Fruit fly (Drosophila melanogaster) whole organism, pupa: Measurements from ENCODE around the gene DNAlig4.

Experiments used
- CG13204 ChIP-seq: fragments of 200-800 bp; sonication (Bioruptor generic); optimal IDR thresholded peaks from 2 replicates; lab custom pipeline; 2018; ENCODE audit warnings: missing biosample characterization, mild to moderate bottlenecking, missing genetic modification characterization, moderate library complexity
- CG14655 ChIP-seq: fragments of 200-800 bp; sonication (Bioruptor generic); optimal IDR thresholded peaks from 3 replicates; lab custom pipeline; 2017; ENCODE audit warnings: mild to moderate bottlenecking, missing biosample characterization, missing genetic modification reagents, missing genetic modification characterization
- CG4496 ChIP-seq: fragments of 200-800 bp; sonication (Bioruptor generic); IDR thresholded peaks from 3 replicates; pipeline ENCODE4 v1.3.6; 2022; ENCODE audit warnings: missing biosample characterization, missing genetic modification characterization
- CG8159 ChIP-seq: fragments of 200-800 bp; sonication (Bioruptor generic); optimal IDR thresholded peaks from 3 replicates; lab custom pipeline; 2018; ENCODE audit warnings: missing biosample characterization, mild to moderate bottlenecking, missing genetic modification characterization, moderate library complexity
- CG8301 ChIP-seq: fragments of 200-800 bp; sonication (Bioruptor generic); optimal IDR thresholded peaks from 2 replicates; lab custom pipeline; 2018; ENCODE audit warnings: missing biosample characterization, mild to moderate bottlenecking, missing genetic modification characterization
- D1 ChIP-seq: fragments of 200-800 bp; sonication (Bioruptor generic); optimal IDR thresholded peaks from 2 replicates; lab custom pipeline; 2018; ENCODE audit warnings: missing biosample characterization, mild to moderate bottlenecking, missing genetic modification characterization, moderate library complexity
- EcR ChIP-seq: fragments of 200-800 bp; sonication (Bioruptor generic); optimal IDR thresholded peaks from 3 replicates; lab custom pipeline; 2019; ENCODE audit warnings: missing biosample characterization, missing genetic modification characterization, mild to moderate bottlenecking, moderate library complexity, missing genetic modification reagents
- Pif1B ChIP-seq: fragments of 200-800 bp; sonication (Bioruptor generic); optimal IDR thresholded peaks from 3 replicates; lab custom pipeline; 2016; ENCODE audit warnings: missing biosample characterization, missing genetic modification characterization
- Snoo ChIP-seq: fragments of 200-800 bp; sonication (Bioruptor generic); optimal IDR thresholded peaks from 3 replicates; lab custom pipeline; 2017; ENCODE audit warnings: missing biosample characterization, mild to moderate bottlenecking, missing genetic modification characterization, inconsistent platforms

- no peak for TF ChIP-seq CG13204 (GFP tag; lab: Kevin White, UChicago)
- no peak for TF ChIP-seq CG4496
- no peak for TF ChIP-seq CG14655
- TF ChIP-seq Pif1B (GFP tag; lab: Kevin White, UChicago) = no peak
- no peak for TF ChIP-seq Snoo (tag; lab: Kevin White, UChicago)
- TF ChIP-seq EcR (GFP tag; lab: Kevin White, UChicago) = no peak
- no peak for TF ChIP-seq CG8159 (tag; lab: Kevin White, UChicago)
- TF ChIP-seq CG8301 (tag; lab: Kevin White, UChicago) = no peak
- TF ChIP-seq D1 (tag; lab: Kevin White, UChicago) = no peak
Observed at dm6 chrX:13680262-13680661, 12.7 kb upstream of the DNAlig4 start, which contains the start of gene CG12177.
